Fruit fly (Drosophila melanogaster): Measurements from ENCODE around the gene CG3345.
A peak's percentile ranks its signal among the peaks of the same experiment; 100 is the strongest.

CG3345 gene

DNA sequence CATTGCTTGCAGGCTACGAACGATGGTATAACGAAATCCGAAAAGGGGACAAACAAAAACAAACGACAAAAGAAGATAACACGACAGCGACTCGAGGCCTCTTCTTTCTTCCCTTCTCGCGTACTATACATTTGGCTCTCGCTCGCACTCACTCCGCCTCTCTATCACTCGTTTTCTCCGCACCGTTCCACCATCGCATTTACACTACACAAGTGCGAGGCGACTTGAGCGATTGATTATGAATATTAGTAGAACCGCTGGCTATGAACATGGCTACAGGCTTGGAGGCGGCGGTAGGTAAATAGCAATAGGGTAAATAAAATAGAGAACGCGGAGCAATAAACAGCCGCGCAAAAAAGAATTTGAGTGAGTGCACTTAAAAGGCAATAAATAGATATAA is 48.4 kb upstream of the CG3345 start (continued):
- TF ChIP-seq Max (GFP tag; optimal IDR thresholded peaks at IDR 0.05) (no peak), ap (GFP tag; IDR thresholded peaks at IDR 0.05) (no peak), Ravus (GFP tag; IDR thresholded peaks at IDR 0.05) (no peak), Doc3 (GFP tag; IDR thresholded peaks at IDR 0.05; ENCODE audit: partially characterized antibody) (no peak), CG12299 (tag; optimal IDR thresholded peaks at IDR 0.05) (no peak), sim (GFP tag; IDR thresholded peaks at IDR 0.05) (0 out of 2 replicates have a peak, but pooled peaks have one; percentile 33), ci (GFP tag; IDR thresholded peaks at IDR 0.05) (peak; percentile 60; the same call in 1 of the 3 replicates), CG17912 (GFP tag; optimal IDR thresholded peaks at IDR 0.05) (no peak), CG7963 (GFP tag; IDR thresholded peaks at IDR 0.05; ENCODE audit: partially characterized antibody) (no peak), CG11695 (GFP tag; IDR thresholded peaks at IDR 0.05) (no peak), CoRest (tag; optimal IDR thresholded peaks at IDR 0.05) (peak; percentile 4), CG17385 (GFP tag; optimal IDR thresholded peaks at IDR 0.05) (peak; percentile 53), tio (GFP tag; optimal IDR thresholded peaks at IDR 0.05) (no peak), CG2129 (GFP tag; IDR thresholded peaks at IDR 0.05; ENCODE audit: partially characterized antibody) (no peak), pfk (GFP tag; optimal IDR thresholded peaks at IDR 0.05) (no peak), lbe (GFP tag; optimal IDR thresholded peaks at IDR 0.05) (no peak), C15 (GFP tag; IDR thresholded peaks at IDR 0.05) (no peak), Ptx1 (GFP tag; IDR thresholded peaks at IDR 0.05) (no peak), Lhr (GFP tag; optimal IDR thresholded peaks at IDR 0.05) (no peak), CG6683 (GFP tag; optimal IDR thresholded peaks at IDR 0.05) (no peak), dan (GFP tag; IDR thresholded peaks at IDR 0.05) (no peak), CG7357 (GFP tag; IDR thresholded peaks at IDR 0.05) (no peak), Adf1 (GFP tag; IDR thresholded peaks at IDR 0.05) (peak; percentile 16; the same call in 1 of the 2 replicates), CG3163 (GFP tag; optimal IDR thresholded peaks at IDR 0.05) (peak; percentile 5), zfh2 (GFP tag; optimal IDR thresholded peaks at IDR 0.05) (no peak), dmrt11E (tag; optimal IDR thresholded peaks at IDR 0.05) (peak; percentile 27), CG2199 (GFP tag; IDR thresholded peaks at IDR 0.05) (peak; percentile 89), CG7839 (tag; optimal IDR thresholded peaks at IDR 0.05) (no peak), Xrp1 (GFP tag; IDR thresholded peaks at IDR 0.05) (0 out of 2 replicates have a peak, but pooled peaks have one; percentile 16), gro (GFP tag; optimal IDR thresholded peaks at IDR 0.05) (no peak), gcm (GFP tag; optimal IDR thresholded peaks at IDR 0.05) (peak; percentile 32), Fer3 (tag; optimal IDR thresholded peaks at IDR 0.05) (no peak), br (optimal IDR thresholded peaks at IDR 0.05) (no peak), Opbp (GFP tag; IDR thresholded peaks at IDR 0.05; ENCODE audit: partially characterized antibody) (no peak), Med (GFP tag) (peak; percentile 90), Fer2 (tag; optimal IDR thresholded peaks at IDR 0.05) (no peak), CG7987 (GFP tag; optimal IDR thresholded peaks at IDR 0.05) (peak; percentile 39), sug (tag; optimal IDR thresholded peaks at IDR 0.05) (no peak), Drgx (GFP tag; IDR thresholded peaks at IDR 0.05) (no peak), zfh1 (GFP tag; IDR thresholded peaks at IDR 0.05) (peak; percentile 32; the same call in 1 of the 3 replicates), CG34224 (GFP tag; IDR thresholded peaks at IDR 0.05; ENCODE audit: partially characterized antibody) (no peak), Fer1 (GFP tag; optimal IDR thresholded peaks at IDR 0.05) (peak; percentile 29), Sry-β (GFP tag; optimal IDR thresholded peaks at IDR 0.05) (no peak), tup (GFP tag; optimal IDR thresholded peaks at IDR 0.05) (no peak), NFAT (GFP tag; IDR thresholded peaks at IDR 0.05) (no peak), CG17361 (GFP tag; IDR thresholded peaks at IDR 0.05) (no peak), CG1602 (GFP tag; optimal IDR thresholded peaks at IDR 0.05) (no peak), CG15011 (GFP tag; optimal IDR thresholded peaks at IDR 0.05) (peak; percentile 34), jing (GFP tag; optimal IDR thresholded peaks at IDR 0.05) (no peak), D (optimal IDR thresholded peaks at IDR 0.05) (no peak), D (GFP tag; optimal IDR thresholded peaks at IDR 0.05) (peak; percentile 11), salm (tag; optimal IDR thresholded peaks at IDR 0.05) (peak; percentile 42)
